Fruit fly (Drosophila melanogaster): ENCODE measurements around the gene Rpn7.

Rpn7 gene

DNA sequence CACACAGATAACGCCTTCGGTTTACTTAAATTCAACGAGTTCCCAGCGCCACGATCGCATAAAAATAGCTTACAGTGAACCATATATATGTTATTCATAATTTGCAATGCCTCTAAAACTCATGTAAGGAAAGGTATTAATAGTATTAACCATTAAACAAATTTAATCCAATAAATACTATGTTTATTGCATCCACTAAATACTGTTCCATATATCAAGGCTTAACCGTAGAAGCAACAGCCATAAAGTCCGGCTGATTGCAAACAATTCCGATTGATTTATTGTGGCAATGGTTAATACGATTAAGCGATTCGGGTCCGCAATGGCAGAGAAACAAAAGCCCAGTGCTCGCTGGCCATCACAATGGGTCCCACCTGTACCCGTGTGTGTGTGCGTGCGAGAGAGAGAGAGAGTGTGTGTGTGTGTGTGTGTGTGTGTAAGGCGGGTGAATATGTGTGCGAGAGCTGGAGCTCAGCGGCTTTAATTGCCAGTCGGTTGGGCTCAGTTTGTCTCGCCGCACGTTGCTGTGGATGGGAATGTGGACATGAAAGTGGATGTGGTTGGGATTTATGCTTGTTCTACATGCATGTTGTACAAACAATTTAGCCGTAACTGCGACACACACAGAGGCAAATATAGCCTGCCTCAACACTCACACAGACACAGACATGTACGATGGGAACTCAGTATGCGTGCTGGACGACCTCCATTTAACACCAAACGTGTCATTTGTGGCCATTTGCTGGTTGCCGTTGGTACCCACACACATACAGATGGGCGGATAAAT lies 32.9 kb upstream of the Rpn7 start (continued):
- TF ChIP-seq Camta (GFP tag; optimal IDR thresholded peaks at IDR 0.05) (no peak), CG17385 (GFP tag; optimal IDR thresholded peaks at IDR 0.05) (peak; percentile 17), lilli (GFP tag; optimal IDR thresholded peaks at IDR 0.05) (peak; percentile 31), dati (GFP tag; IDR thresholded peaks at IDR 0.05) (no peak), NC2α (GFP tag; optimal IDR thresholded peaks at IDR 0.05) (no peak), CG14014 (GFP tag; IDR thresholded peaks at IDR 0.05) (0 out of 2 replicates have a peak, but pooled peaks have one; percentile 5), CG2202 (tag; optimal IDR thresholded peaks at IDR 0.05) (no peak), ssp (GFP tag; IDR thresholded peaks at IDR 0.05) (no peak), grau (tag; optimal IDR thresholded peaks at IDR 0.05) (peak; percentile 72)

DNA sequence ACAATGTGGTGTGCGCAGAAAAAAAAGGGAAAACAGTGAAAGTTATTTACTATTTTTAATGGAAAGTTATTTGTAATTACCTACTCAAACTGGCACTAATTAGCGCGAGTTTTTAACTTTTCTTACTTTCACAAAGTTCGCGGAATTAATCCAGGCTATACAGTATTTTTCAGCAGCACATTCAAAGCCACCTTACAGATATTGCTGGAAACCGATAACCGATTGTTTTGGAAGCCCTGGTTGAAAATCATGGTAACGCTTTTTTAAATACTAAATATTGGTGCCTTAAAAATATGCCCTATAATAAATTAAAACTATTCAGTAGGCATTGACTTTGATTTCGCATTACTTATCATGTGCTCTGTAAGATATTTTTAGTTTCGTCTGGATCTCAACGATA lies 30.9 kb upstream of the Rpn7 start, which contains the start of gene tHMG2:
tHMG2 (plus strand) TSS at position 187 of the 400 bp plus-strand sequence.
- TF ChIP-seq gfzf (GFP tag; optimal IDR thresholded peaks at IDR 0.05), result peak; percentile 55
- 0 out of 2 replicates have a peak, but pooled peaks have one; percentile 28 for TF ChIP-seq unc-4 (GFP tag; IDR thresholded peaks at IDR 0.05; ENCODE audit: partially characterized antibody)
- peak; percentile 18; the same call in 1 of the 4 replicates for TF ChIP-seq Dll (GFP tag; IDR thresholded peaks at IDR 0.05; ENCODE audit: partially characterized antibody)
- peak; percentile 40 for TF ChIP-seq pzg (GFP tag; optimal IDR thresholded peaks at IDR 0.05)
- TF ChIP-seq Med (GFP tag), result peak; percentile 44
- TF ChIP-seq slou (GFP tag; optimal IDR thresholded peaks at IDR 0.05), result no peak
- TF ChIP-seq Ets65A (GFP tag), result peak; percentile 14
- TF ChIP-seq CG2116 (GFP tag; optimal IDR thresholded peaks at IDR 0.05), result peak; percentile 6
- TF ChIP-seq Sry-δ (GFP tag; optimal IDR thresholded peaks at IDR 0.05), result peak; percentile 36
- TF ChIP-seq Myb (GFP tag; optimal IDR thresholded peaks at IDR 0.05), result peak; percentile 92
- no peak for TF ChIP-seq CG6791 (GFP tag; IDR thresholded peaks at IDR 0.05; ENCODE audit: partially characterized antibody)
- TF ChIP-seq Mrtf (GFP tag; IDR thresholded peaks at IDR 0.05), result no peak
- TF ChIP-seq Xbp1 (GFP tag; optimal IDR thresholded peaks at IDR 0.05), result no peak
- peak; percentile 83 for TF ChIP-seq CG7928 (GFP tag; optimal IDR thresholded peaks at IDR 0.05)
- peak; percentile 53 for TF ChIP-seq Dp (GFP tag; optimal IDR thresholded peaks at IDR 0.05)
- peak; percentile 41 for TF ChIP-seq sens (GFP tag)
- peak; percentile 27; the same call in 1 of the 2 replicates for TF ChIP-seq amos (GFP tag; IDR thresholded peaks at IDR 0.05; ENCODE audit: partially characterized antibody)
- TF ChIP-seq CG13287 (GFP tag; IDR thresholded peaks at IDR 0.05; ENCODE audit: partially characterized antibody), result peak; percentile 40; the same call in 1 of the 2 replicates
- no peak for TF ChIP-seq fu2 (GFP tag; optimal IDR thresholded peaks at IDR 0.05)
- 0 out of 3 replicates have a peak, but pooled peaks have one; percentile 47 for TF ChIP-seq CG16813 (GFP tag; IDR thresholded peaks at IDR 0.05; ENCODE audit: partially characterized antibody)
- TF ChIP-seq Mes4 (GFP tag; optimal IDR thresholded peaks at IDR 0.05), result no peak
- no peak for TF ChIP-seq Drgx (GFP tag; IDR thresholded peaks at IDR 0.05)
- no peak for TF ChIP-seq Max (GFP tag; optimal IDR thresholded peaks at IDR 0.05)
- 0 out of 2 replicates have a peak, but pooled peaks have one; percentile 26 for TF ChIP-seq hbn (GFP tag; IDR thresholded peaks at IDR 0.05; ENCODE audit: partially characterized antibody)
- TF ChIP-seq so (GFP tag; IDR thresholded peaks at IDR 0.05), result no peak
- peak; percentile 15 for TF ChIP-seq CG1603 (tag; optimal IDR thresholded peaks at IDR 0.05)
- TF ChIP-seq nom (GFP tag; optimal IDR thresholded peaks at IDR 0.05), result no peak
- TF ChIP-seq CG34224 (GFP tag; IDR thresholded peaks at IDR 0.05; ENCODE audit: partially characterized antibody), result 0 out of 3 replicates have a peak, but pooled peaks have one; percentile 22
- TF ChIP-seq E2f2 (GFP tag; IDR thresholded peaks at IDR 0.05), result peak; percentile 56
- peak; percentile 66 for TF ChIP-seq Dref (GFP tag; IDR thresholded peaks at IDR 0.05)
- TF ChIP-seq BEAF-32 (GFP tag; optimal IDR thresholded peaks at IDR 0.05), result peak; percentile 36
- peak; percentile 76 for TF ChIP-seq CG6689 (GFP tag; IDR thresholded peaks at IDR 0.05)
- peak; percentile 19; the same call in 1 of the 3 replicates for TF ChIP-seq row (GFP tag; IDR thresholded peaks at IDR 0.05)
- TF ChIP-seq Nf-YC (tag; optimal IDR thresholded peaks at IDR 0.05), result no peak
- no peak for TF ChIP-seq NK7.1 (GFP tag; optimal IDR thresholded peaks at IDR 0.05)
